Fruit fly (Drosophila melanogaster) whole organism, wandering third instar larva: ENCODE measurements around the gene ATPsyngamma.

Experiments
- CG32264 ChIP-seq: fragments of 200-800 bp; sonication (Bioruptor generic); optimal IDR thresholded peaks from 2 replicates; lab custom pipeline; 2016; ENCODE audit warnings: missing biosample characterization, missing genetic modification characterization
- CrebA ChIP-seq: fragments of 200-800 bp; sonication (Bioruptor generic); optimal IDR thresholded peaks from 2 replicates; lab custom pipeline; 2016; ENCODE audit warnings: missing biosample characterization, mild to moderate bottlenecking, missing genetic modification characterization, borderline replicate concordance
- Dfd ChIP-seq: fragments of >200 bp; optimal IDR thresholded peaks from 2 replicates; lab custom pipeline; 2017; ENCODE audit warnings: missing biosample characterization, missing genetic modification characterization
- GATAd ChIP-seq: sonication (Bioruptor generic); optimal IDR thresholded peaks from 2 replicates; lab custom pipeline; 2016; ENCODE audit warnings: missing biosample characterization, missing genetic modification characterization
- HLH106 ChIP-seq: fragments of 200-800 bp; optimal IDR thresholded peaks from 3 replicates; lab custom pipeline; 2019; ENCODE audit warnings: missing biosample characterization, mild to moderate bottlenecking, missing genetic modification characterization, moderate library complexity
- Rel ChIP-seq, 2 experiments: fragments of 200-800 bp; sonication (Bioruptor generic) in 1 of 2; optimal IDR thresholded peaks; 2 replicates in 1 of 2; 3 replicates in 1 of 2; lab custom pipeline; 2016 to 2019; ENCODE audit warnings: mild to moderate bottlenecking in 2 of 2, missing biosample characterization in 2 of 2, missing genetic modification characterization in 2 of 2, moderate library complexity in 1 of 2
- Vsx2 ChIP-seq: fragments of 200-300, 225-300 bp; sonication (Bioruptor generic); optimal IDR thresholded peaks from 2 replicates; lab custom pipeline; 2018; ENCODE audit warnings: missing biosample characterization, missing genetic modification characterization; ENCODE audit not compliant: partially characterized antibody
- dmrt93B ChIP-seq: fragments of 200-800 bp; sonication (Bioruptor generic); optimal IDR thresholded peaks from 2 replicates; lab custom pipeline; 2018; ENCODE audit warnings: missing biosample characterization, mild to moderate bottlenecking, missing genetic modification characterization
- h ChIP-seq: fragments of 200-800 bp; sonication (Bioruptor generic); optimal IDR thresholded peaks from 3 replicates; lab custom pipeline; 2016; ENCODE audit warnings: missing biosample characterization, mild to moderate bottlenecking, missing genetic modification characterization
- pan ChIP-seq: fragments of >200 bp; optimal IDR thresholded peaks from 2 replicates; lab custom pipeline; 2017
- psq ChIP-seq: fragments of 200-800 bp; sonication (Bioruptor generic); optimal IDR thresholded peaks from 3 replicates; lab custom pipeline; 2017; ENCODE audit warnings: missing biosample characterization, mild to moderate bottlenecking, missing genetic modification characterization, moderate library complexity
- usp ChIP-seq: fragments of >200 bp; optimal IDR thresholded peaks from 2 replicates; lab custom pipeline; 2017; ENCODE audit warnings: missing biosample characterization, missing genetic modification characterization
- woc ChIP-seq: sonication (Bioruptor generic); optimal IDR thresholded peaks from 2 replicates; lab custom pipeline; 2016; ENCODE audit warnings: missing biosample characterization, mild to moderate bottlenecking, missing genetic modification characterization

dm6 chr3R:29763804-29764203 is 14.8 kb upstream of the ATPsyngamma start:
- TF ChIP-seq usp (GFP tag; lab: Kevin White, UChicago) (no peak), CrebA (GFP tag; lab: Kevin White, UChicago) (no peak), Rel (GFP tag; optimal IDR thresholded peaks at IDR 0.05; lab: Kevin White, UChicago) (no peak), Rel (tag; optimal IDR thresholded peaks at IDR 0.05; lab: Kevin White, UChicago) (no peak), HLH106 (tag; lab: Kevin White, UChicago) (peak; percentile 66), Dfd (no peak), h (GFP tag; lab: Kevin White, UChicago) (peak; percentile 22), pan (lab: Kevin White, UChicago) (no peak), CG32264 (no peak), Vsx2 (GFP tag; lab: Kevin White, UChicago) (no peak), psq (GFP tag; lab: Kevin White, UChicago) (peak; percentile 21), dmrt93B (GFP tag; lab: Kevin White, UChicago) (peak; percentile 5), woc (no peak), GATAd (GFP tag; lab: Kevin White, UChicago) (no peak)
